Fruit fly (Drosophila melanogaster) whole organism, embryonic: ENCODE measurements around the gene CG14329.

Source experiments
- ATbp ChIP-seq: fragments of 200-800 bp; sonication (Bioruptor generic); optimal IDR thresholded peaks from 2 replicates; lab custom pipeline; 2017; ENCODE audit warnings: missing biosample characterization, mild to moderate bottlenecking, missing genetic modification characterization, missing genetic modification reagents
- CG10959 ChIP-seq: fragments of 200-800 bp; sonication (Bioruptor generic); IDR thresholded peaks from 2 replicates; pipeline ENCODE4 v1.3.6; 2022; ENCODE audit warnings: missing biosample characterization, missing genetic modification characterization
- CG11247 ChIP-seq: fragments of 200-800 bp; sonication (Bioruptor generic); IDR thresholded peaks from 2 replicates; pipeline ENCODE4 v1.3.6; 2022; ENCODE audit warnings: missing biosample characterization, missing genetic modification characterization
- CG11695 ChIP-seq: fragments of 200-800 bp; sonication (Bioruptor generic); IDR thresholded peaks from 3 replicates; pipeline ENCODE4 v1.3.6; 2022; ENCODE audit warnings: missing biosample characterization, missing genetic modification characterization
- CG12071 ChIP-seq: fragments of 200-800 bp; sonication (Bioruptor generic); optimal IDR thresholded peaks from 3 replicates; lab custom pipeline; 2018; ENCODE audit warnings: missing biosample characterization, mild to moderate bottlenecking, missing genetic modification characterization
- CG12155 ChIP-seq: fragments of 200-800 bp; sonication (Bioruptor generic); optimal IDR thresholded peaks from 3 replicates; lab custom pipeline; 2016; ENCODE audit warnings: missing biosample characterization, missing genetic modification characterization
- CG12219 ChIP-seq: fragments of 200-800 bp; sonication (Bioruptor generic); optimal IDR thresholded peaks from 3 replicates; lab custom pipeline; 2018; ENCODE audit warnings: missing biosample characterization, mild to moderate bottlenecking, missing genetic modification characterization
- CG13624 ChIP-seq: fragments of 200-800 bp; sonication (Bioruptor generic); optimal IDR thresholded peaks from 2 replicates; lab custom pipeline; 2016; ENCODE audit warnings: missing biosample characterization, missing genetic modification characterization
- CG1602 ChIP-seq: fragments of 200-800 bp; sonication (Bioruptor generic); optimal IDR thresholded peaks from 3 replicates; lab custom pipeline; 2016; ENCODE audit warnings: missing biosample characterization, missing genetic modification characterization
- CG17359 ChIP-seq: fragments of 200-800 bp; sonication (Bioruptor generic); optimal IDR thresholded peaks from 3 replicates; lab custom pipeline; 2018; ENCODE audit warnings: missing biosample characterization, mild to moderate bottlenecking, missing genetic modification characterization, moderate library complexity
- CG2120 ChIP-seq: fragments of 200-800 bp; sonication (Bioruptor generic); optimal IDR thresholded peaks from 3 replicates; lab custom pipeline; 2016; ENCODE audit warnings: missing biosample characterization, missing genetic modification characterization
- CG2199 ChIP-seq: fragments of 200-800 bp; sonication (Bioruptor generic); IDR thresholded peaks from 3 replicates; pipeline ENCODE4 v1.3.6; 2022; ENCODE audit warnings: missing biosample characterization, missing genetic modification characterization
- CG34376 ChIP-seq: fragments of 200-800 bp; sonication (Bioruptor generic); optimal IDR thresholded peaks from 2 replicates; lab custom pipeline; 2018; ENCODE audit warnings: missing biosample characterization, mild to moderate bottlenecking, missing genetic modification characterization
- CG4424 ChIP-seq: fragments of 200-800 bp; sonication (Bioruptor generic); optimal IDR thresholded peaks from 3 replicates; lab custom pipeline; 2016; ENCODE audit warnings: missing biosample characterization, missing genetic modification characterization
- CG6272 ChIP-seq: fragments of 200-800 bp; sonication (Bioruptor generic); IDR thresholded peaks from 2 replicates; pipeline ENCODE4 v1.3.6; 2022; ENCODE audit warnings: missing biosample characterization, missing genetic modification characterization
- CG7839 ChIP-seq: fragments of 200-800 bp; sonication (Bioruptor generic); optimal IDR thresholded peaks from 3 replicates; lab custom pipeline; 2018; ENCODE audit warnings: missing biosample characterization, mild to moderate bottlenecking, missing genetic modification characterization, moderate library complexity
- Chrac-16 ChIP-seq: fragments of 200-800 bp; sonication (Bioruptor generic); optimal IDR thresholded peaks from 3 replicates; lab custom pipeline; 2016; ENCODE audit warnings: missing biosample characterization, missing genetic modification characterization
- Dek ChIP-seq: fragments of 200-800 bp; sonication (Bioruptor generic); optimal IDR thresholded peaks from 3 replicates; lab custom pipeline; 2019; ENCODE audit warnings: missing biosample characterization, mild to moderate bottlenecking, missing genetic modification characterization, moderate library complexity
- HmgZ ChIP-seq: fragments of 200-800 bp; sonication (Bioruptor generic); optimal IDR thresholded peaks from 2 replicates; lab custom pipeline; 2018; ENCODE audit warnings: missing biosample characterization, mild to moderate bottlenecking, missing genetic modification characterization
- NK7.1 ChIP-seq: fragments of 200-800 bp; sonication (Bioruptor generic); optimal IDR thresholded peaks from 3 replicates; lab custom pipeline; 2016; ENCODE audit warnings: missing biosample characterization, missing genetic modification characterization
- Ptx1 ChIP-seq: fragments of 200-800 bp; sonication (Bioruptor generic); IDR thresholded peaks from 2 replicates; pipeline ENCODE4 v1.3.6; 2022; ENCODE audit warnings: missing biosample characterization, missing genetic modification characterization
- Six4 ChIP-seq: fragments of 200-800 bp; sonication (Bioruptor generic); optimal IDR thresholded peaks from 2 replicates; lab custom pipeline; 2016; ENCODE audit warnings: missing biosample characterization, missing genetic modification characterization
- Xbp1 ChIP-seq: fragments of 200-800 bp; sonication (Bioruptor generic); optimal IDR thresholded peaks from 3 replicates; lab custom pipeline; 2016; ENCODE audit warnings: missing biosample characterization, mild to moderate bottlenecking, missing genetic modification characterization
- al ChIP-seq: fragments of 200-800 bp; sonication (Bioruptor generic); IDR thresholded peaks from 2 replicates; pipeline ENCODE4 v1.3.6; 2022; ENCODE audit warnings: missing biosample characterization, missing genetic modification characterization
- ap ChIP-seq: fragments of 200-800 bp; sonication (Bioruptor generic); IDR thresholded peaks from 2 replicates; pipeline ENCODE4 v1.3.6; 2022; ENCODE audit warnings: missing biosample characterization, missing genetic modification characterization
- bbx ChIP-seq: fragments of 200-800 bp; sonication (Bioruptor generic); IDR thresholded peaks from 2 replicates; pipeline ENCODE4 v1.3.6; 2022; ENCODE audit warnings: missing biosample characterization, missing genetic modification characterization; ENCODE audit not compliant: partially characterized antibody
- br ChIP-seq: fragments of >200 bp; optimal IDR thresholded peaks from 2 replicates; lab custom pipeline; 2017
- cas ChIP-seq: fragments of 200-800 bp; sonication (Bioruptor generic); IDR thresholded peaks from 2 replicates; pipeline ENCODE4 v1.3.6; 2022; ENCODE audit warnings: missing biosample characterization, missing genetic modification characterization
- chm ChIP-seq: fragments of 200-800 bp; sonication (Bioruptor generic); IDR thresholded peaks from 2 replicates; pipeline ENCODE4 v1.3.6; 2022; ENCODE audit warnings: missing biosample characterization, missing genetic modification characterization
- ci ChIP-seq: fragments of 200-800 bp; sonication (Bioruptor generic); IDR thresholded peaks from 3 replicates; pipeline ENCODE4 v1.3.6; 2022; ENCODE audit warnings: missing biosample characterization, missing genetic modification characterization
- crol ChIP-seq: fragments of 200-800 bp; sonication (Bioruptor generic); IDR thresholded peaks from 2 replicates; pipeline ENCODE4 v1.3.6; 2022; ENCODE audit warnings: missing biosample characterization, missing genetic modification characterization
- dmrt99B ChIP-seq: fragments of 200-800 bp; sonication (Bioruptor generic); optimal IDR thresholded peaks from 2 replicates; lab custom pipeline; 2018; ENCODE audit warnings: missing biosample characterization, mild to moderate bottlenecking, missing genetic modification characterization, moderate library complexity
- eve ChIP-seq, 2 experiments: fragments of >200 bp; optimal IDR thresholded peaks; 2 replicates each; lab custom pipeline; 2017; ENCODE audit warnings: missing biosample characterization in 2 of 2, missing genetic modification characterization in 2 of 2
- gcm ChIP-seq: fragments of 200-800 bp; sonication (Bioruptor generic); optimal IDR thresholded peaks from 2 replicates; lab custom pipeline; 2019; ENCODE audit warnings: missing biosample characterization, mild to moderate bottlenecking, missing genetic modification characterization, moderate library complexity
- hbn ChIP-seq: fragments of 200-800 bp; sonication (Bioruptor generic); IDR thresholded peaks from 2 replicates; pipeline ENCODE4 v1.3.6; 2022; ENCODE audit warnings: missing biosample characterization, missing genetic modification characterization; ENCODE audit not compliant: partially characterized antibody
- hth ChIP-seq: fragments of >200 bp; optimal IDR thresholded peaks from 2 replicates; lab custom pipeline; 2017; ENCODE audit warnings: inconsistent platforms
- inv ChIP-seq: fragments of 200-800 bp; sonication (Bioruptor generic); IDR thresholded peaks from 2 replicates; pipeline ENCODE4 v1.3.6; 2022; ENCODE audit warnings: missing biosample characterization, missing genetic modification characterization; ENCODE audit not compliant: partially characterized antibody
- kni ChIP-seq: fragments of 200-800 bp; sonication (Bioruptor generic); optimal IDR thresholded peaks from 3 replicates; lab custom pipeline; 2017; ENCODE audit warnings: mild to moderate bottlenecking, missing biosample characterization, missing genetic modification reagents, missing genetic modification characterization
- lmd ChIP-seq: fragments of 200-800 bp; sonication (Bioruptor generic); IDR thresholded peaks from 2 replicates; pipeline ENCODE4 v1.3.6; 2022; ENCODE audit warnings: missing biosample characterization, missing genetic modification characterization
- nerfin-2 ChIP-seq: fragments of 200-800 bp; sonication (Bioruptor generic); IDR thresholded peaks from 2 replicates; pipeline ENCODE4 v1.3.6; 2022; ENCODE audit warnings: missing biosample characterization, missing genetic modification characterization; ENCODE audit not compliant: partially characterized antibody
- oc ChIP-seq: fragments of 200-800 bp; sonication (Bioruptor generic); optimal IDR thresholded peaks from 2 replicates; lab custom pipeline; 2018; ENCODE audit warnings: missing biosample characterization, mild to moderate bottlenecking, missing genetic modification characterization, moderate library complexity
- seq ChIP-seq: fragments of 200-800 bp; sonication (Bioruptor generic); IDR thresholded peaks from 2 replicates; pipeline ENCODE4 v1.3.6; 2022; ENCODE audit warnings: missing biosample characterization, missing genetic modification characterization
- sqz ChIP-seq: fragments of 200-800 bp; sonication (Bioruptor generic); optimal IDR thresholded peaks from 3 replicates; lab custom pipeline; 2018; ENCODE audit warnings: missing biosample characterization, mild to moderate bottlenecking, missing genetic modification characterization
- tap ChIP-seq: fragments of 200-800 bp; optimal IDR thresholded peaks from 3 replicates; lab custom pipeline; 2019; ENCODE audit warnings: missing biosample characterization, mild to moderate bottlenecking, missing genetic modification characterization, moderate library complexity
- ttk ChIP-seq: fragments of 200-800 bp; sonication (Bioruptor generic); IDR thresholded peaks from 2 replicates; pipeline ENCODE4 v2.1.2; 2022; ENCODE audit warnings: missing biosample characterization, missing genetic modification characterization
- unpg ChIP-seq: fragments of 200-800 bp; sonication (Bioruptor generic); optimal IDR thresholded peaks from 3 replicates; lab custom pipeline; 2018; ENCODE audit warnings: missing biosample characterization, mild to moderate bottlenecking, missing genetic modification characterization, moderate library complexity
- wor ChIP-seq: fragments of 200-800 bp; sonication (Bioruptor generic); IDR thresholded peaks from 2 replicates; pipeline ENCODE4 v1.3.6; 2022; ENCODE audit warnings: missing biosample characterization, missing genetic modification characterization
- zen ChIP-seq: fragments of 200-800 bp; sonication (Bioruptor generic); optimal IDR thresholded peaks from 3 replicates; lab custom pipeline; 2018; ENCODE audit warnings: missing biosample characterization, mild to moderate bottlenecking, missing genetic modification characterization, moderate library complexity
- zf30C ChIP-seq: fragments of 200-800 bp; sonication (Bioruptor generic); optimal IDR thresholded peaks from 3 replicates; lab custom pipeline; 2018; ENCODE audit warnings: missing biosample characterization, mild to moderate bottlenecking, missing genetic modification characterization

The CG14329 gene

dm6 chr3R:17583658-17584460 is 25.3 kb upstream of the CG14329 start (continued):
- TF ChIP-seq crol (GFP tag; lab: Robert Waterston, UW) (peak; percentile 77), CG2120 (GFP tag; lab: Kevin White, UChicago) (no peak), CG2199 (no peak), Xbp1 (peak; percentile 27), dmrt99B (tag; lab: Kevin White, UChicago) (peak; percentile 71), eve (GFP tag; optimal IDR thresholded peaks at IDR 0.05; lab: Kevin White, UChicago) (peak in 1 of 2 experiments; percentile 79), Ptx1 (GFP tag; lab: Robert Waterston, UW) (0 out of 2 replicates have a peak, but pooled peaks have one; percentile 32), Chrac-16 (GFP tag; lab: Kevin White, UChicago) (peak; percentile 35), cas (GFP tag; lab: Robert Waterston, UW) (no peak), Six4 (peak; percentile 24), HmgZ (no peak), seq (GFP tag; lab: Robert Waterston, UW) (0 out of 2 replicates have a peak, but pooled peaks have one; percentile 11), ap (GFP tag; lab: Robert Waterston, UW) (peak; percentile 30; the same call in 1 of the 2 replicates), CG10959 (GFP tag; lab: Robert Waterston, UW) (peak; percentile 30; the same call in 1 of the 2 replicates), tap (tag; lab: Kevin White, UChicago) (peak; percentile 37), CG13624 (GFP tag; lab: Kevin White, UChicago) (no peak), wor (GFP tag; lab: Robert Waterston, UW) (peak; percentile 23; the same call in 1 of the 2 replicates), CG34376 (GFP tag; lab: Kevin White, UChicago) (no peak), CG12071 (GFP tag; lab: Kevin White, UChicago) (no peak), CG1602 (GFP tag; lab: Kevin White, UChicago) (peak; percentile 13), lmd (GFP tag; lab: Robert Waterston, UW) (peak; percentile 48; the same call in 1 of the 2 replicates), kni (GFP tag; lab: Kevin White, UChicago) (no peak), unpg (peak; percentile 64), ci (GFP tag; lab: Robert Waterston, UW) (peak; percentile 71; the same call in 2 of the 3 replicates), hbn (GFP tag; lab: Robert Waterston, UW) (no peak), chm (GFP tag; lab: Robert Waterston, UW) (no peak; the same call in 1 of the 2 replicates), gcm (GFP tag; lab: Kevin White, UChicago) (peak; percentile 15), hth (lab: Kevin White, UChicago) (no peak), ATbp (GFP tag; lab: Kevin White, UChicago) (peak; percentile 8), CG11695 (GFP tag; lab: Robert Waterston, UW) (peak; percentile 40; the same call in 1 of the 3 replicates), CG6272 (no peak), CG12155 (peak; percentile 15), CG11247 (0 out of 2 replicates have a peak, but pooled peaks have one; percentile 9), br (no peak), CG4424 (GFP tag; lab: Kevin White, UChicago) (peak; percentile 32), al (GFP tag; lab: Robert Waterston, UW) (no peak), ttk (GFP tag; lab: Robert Waterston, UW) (peak; percentile 28), CG12219 (GFP tag; lab: Kevin White, UChicago) (peak; percentile 22), inv (GFP tag; lab: Robert Waterston, UW) (no peak), zf30C (peak; percentile 53), sqz (GFP tag; lab: Kevin White, UChicago) (peak; percentile 55), oc (peak; percentile 78), bbx (no peak), NK7.1 (GFP tag; lab: Kevin White, UChicago) (no peak), Dek (tag; lab: Kevin White, UChicago) (no peak), CG7839 (tag; lab: Kevin White, UChicago) (peak; percentile 57), nerfin-2 (GFP tag; lab: Robert Waterston, UW) (no peak), CG17359 (tag; lab: Kevin White, UChicago) (peak; percentile 61), zen (peak; percentile 67)
